Worm (Caenorhabditis elegans): ENCODE data around the gene col-78.
A peak's percentile ranks its signal among the peaks of the same experiment; 100 is the strongest.

Gene col-78

ce11 chrII:9124353-9124752, 28.0 kb upstream of the col-78 start:
- TF ChIP-seq him-1 (tag; optimal IDR thresholded peaks at IDR 0.05) (no peak), dao-5 (tag; optimal IDR thresholded peaks at IDR 0.05) (no peak), W03F9.2 (tag; optimal IDR thresholded peaks at IDR 0.05) (no peak)

ce11 chrII:9125007-9125406, 27.3 kb upstream of the col-78 start:
- TF ChIP-seq W03F9.2 (tag; optimal IDR thresholded peaks at IDR 0.05) (no peak), dao-5 (tag; optimal IDR thresholded peaks at IDR 0.05) (no peak), him-1 (tag; optimal IDR thresholded peaks at IDR 0.05) (no peak)

- TF ChIP-seq dao-5 (tag; optimal IDR thresholded peaks at IDR 0.05): no peak
- TF ChIP-seq him-1 (tag; optimal IDR thresholded peaks at IDR 0.05): no peak
- TF ChIP-seq W03F9.2 (tag; optimal IDR thresholded peaks at IDR 0.05): no peak
Observed at ce11 chrII:9126965-9127364, 25.4 kb upstream of the col-78 start.

ce11 chrII:9127379-9127778, 25.0 kb upstream of the col-78 start:
- TF ChIP-seq him-1 (tag; optimal IDR thresholded peaks at IDR 0.05): no peak
- no peak for TF ChIP-seq dao-5 (tag; optimal IDR thresholded peaks at IDR 0.05)
- no peak for TF ChIP-seq W03F9.2 (tag; optimal IDR thresholded peaks at IDR 0.05)

ce11 chrII:9128132-9128531, 24.2 kb upstream of the col-78 start:
- TF ChIP-seq dao-5 (tag; optimal IDR thresholded peaks at IDR 0.05) (no peak), him-1 (tag; optimal IDR thresholded peaks at IDR 0.05) (no peak), W03F9.2 (tag; optimal IDR thresholded peaks at IDR 0.05) (peak; percentile 6)

- no peak for TF ChIP-seq W03F9.2 (tag; optimal IDR thresholded peaks at IDR 0.05)
- no peak for TF ChIP-seq dao-5 (tag; optimal IDR thresholded peaks at IDR 0.05)
- TF ChIP-seq him-1 (tag; optimal IDR thresholded peaks at IDR 0.05): no peak
Observed at ce11 chrII:9130339-9130738, 22.0 kb upstream of the col-78 start.

- TF ChIP-seq dao-5 (tag; optimal IDR thresholded peaks at IDR 0.05): no peak
- no peak for TF ChIP-seq W03F9.2 (tag; optimal IDR thresholded peaks at IDR 0.05)
- TF ChIP-seq him-1 (tag; optimal IDR thresholded peaks at IDR 0.05): no peak
Observed at ce11 chrII:9131363-9131762, 21.0 kb upstream of the col-78 start, which contains the start of gene C16D2.1. C16D2.1 (plus strand) TSS chrII:9131663.

- TF ChIP-seq dao-5 (tag; optimal IDR thresholded peaks at IDR 0.05) (no peak), him-1 (tag; optimal IDR thresholded peaks at IDR 0.05) (no peak), W03F9.2 (tag; optimal IDR thresholded peaks at IDR 0.05) (no peak)
Observed at ce11 chrII:9132338-9132737, 20.0 kb upstream of the col-78 start.

ce11 chrII:9135878-9136277, 16.5 kb upstream of the col-78 start, which contains the start of gene nlp-78:
nlp-78 (plus strand) TSS chrII:9136178.
- TF ChIP-seq him-1 (tag; optimal IDR thresholded peaks at IDR 0.05): no peak
- TF ChIP-seq dao-5 (tag; optimal IDR thresholded peaks at IDR 0.05): no peak
- TF ChIP-seq W03F9.2 (tag; optimal IDR thresholded peaks at IDR 0.05): no peak

ce11 chrII:9137803-9138202, 14.5 kb upstream of the col-78 start, which contains the start of gene C16D2.3:
C16D2.3 (plus strand) TSS chrII:9138103.
- no peak for TF ChIP-seq W03F9.2 (tag; optimal IDR thresholded peaks at IDR 0.05)
- TF ChIP-seq him-1 (tag; optimal IDR thresholded peaks at IDR 0.05): no peak
- TF ChIP-seq dao-5 (tag; optimal IDR thresholded peaks at IDR 0.05): no peak

- TF ChIP-seq him-1 (tag; optimal IDR thresholded peaks at IDR 0.05) (no peak), W03F9.2 (tag; optimal IDR thresholded peaks at IDR 0.05) (no peak), dao-5 (tag; optimal IDR thresholded peaks at IDR 0.05) (no peak)
Observed at ce11 chrII:9139172-9139700, 13.1 kb upstream of the col-78 start, which contains the start of gene Y9C2UA.1. Y9C2UA.1 (plus strand) TSS chrII:9139650.

- TF ChIP-seq W03F9.2 (tag; optimal IDR thresholded peaks at IDR 0.05) (no peak), him-1 (tag; optimal IDR thresholded peaks at IDR 0.05) (no peak), dao-5 (tag; optimal IDR thresholded peaks at IDR 0.05) (no peak)
Observed at ce11 chrII:9141110-9141509, 11.2 kb upstream of the col-78 start.

- no peak for TF ChIP-seq him-1 (tag; optimal IDR thresholded peaks at IDR 0.05)
- TF ChIP-seq W03F9.2 (tag; optimal IDR thresholded peaks at IDR 0.05): no peak
- no peak for TF ChIP-seq dao-5 (tag; optimal IDR thresholded peaks at IDR 0.05)
Observed at ce11 chrII:9143795-9144194, 8.5 kb upstream of the col-78 start.

ce11 chrII:9144366-9144765, 8.0 kb upstream of the col-78 start:
- TF ChIP-seq him-1 (tag; optimal IDR thresholded peaks at IDR 0.05) (no peak), W03F9.2 (tag; optimal IDR thresholded peaks at IDR 0.05) (no peak), dao-5 (tag; optimal IDR thresholded peaks at IDR 0.05) (no peak)

ce11 chrII:9145961-9146360, 6.4 kb upstream of the col-78 start, which contains the start of gene W07A12.4:
W07A12.4 (plus strand) TSS chrII:9146261.
- TF ChIP-seq him-1 (tag; optimal IDR thresholded peaks at IDR 0.05) (no peak), W03F9.2 (tag; optimal IDR thresholded peaks at IDR 0.05) (no peak), dao-5 (tag; optimal IDR thresholded peaks at IDR 0.05) (no peak)
